Worm (Caenorhabditis elegans) whole organism, L4/young adult: ENCODE results near the gene zmp-4.
"Not testable (repeated sequence)": the region's sequence is repeated elsewhere in the genome, so short reads cannot be mapped to it uniquely, and the experiment has no call there.

Experiments used
- W03F9.2 ChIP-seq: fragments of 150-350 bp; optimal IDR thresholded peaks from 2 replicates; lab custom pipeline; 2014; ENCODE audit warnings: missing biosample characterization, missing genetic modification characterization
- dao-5 ChIP-seq: sonication (generic microtip); optimal IDR thresholded peaks from 2 replicates; lab custom pipeline; 2016; ENCODE audit warnings: missing genotype, missing genetic modification characterization, moderate library complexity, missing compliant biosample characterization
- him-1 ChIP-seq: sonication (generic microtip); optimal IDR thresholded peaks from 2 replicates; lab custom pipeline; 2016; ENCODE audit warnings: missing genotype, missing genetic modification reagents, missing genetic modification characterization, missing compliant biosample characterization

zmp-4 gene

ce11 chrV:14928248-14928647 is 6.8 kb upstream of the zmp-4 start, which contains the start of gene srg-55:
TSS of gene srg-55 (minus strand) at chrV:14928348.
- TF ChIP-seq him-1 (no peak), dao-5 (no peak), W03F9.2 (tag; lab: Kevin White, UChicago) (no peak)

ce11 chrV:14924104-14924503 is 2.7 kb upstream of the zmp-4 start, which contains the start of gene srg-54:
TSS of gene srg-54 (minus strand) at chrV:14924204.
- TF ChIP-seq him-1 (no peak), W03F9.2 (tag; lab: Kevin White, UChicago) (no peak), dao-5 (no peak)

DNA sequence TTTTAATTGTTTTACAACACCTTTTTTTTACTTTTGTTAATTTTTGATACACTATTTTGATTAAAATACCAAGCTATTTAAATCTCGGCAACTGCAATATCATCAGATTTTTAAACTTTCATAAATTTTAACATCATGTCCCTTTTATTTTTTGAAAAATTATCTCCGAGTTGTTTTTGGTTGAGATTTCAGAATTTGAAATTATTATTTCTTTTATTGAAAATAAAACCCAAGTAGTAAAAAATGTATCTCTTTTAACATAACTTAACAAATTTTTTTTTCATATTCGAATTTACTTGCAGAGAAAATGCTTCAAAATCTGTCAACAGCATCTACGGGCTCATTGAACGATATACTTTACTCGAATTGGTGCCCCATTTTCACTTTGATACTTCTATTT is 5.8 kb downstream of the zmp-4 start, which contains the start of gene H12D21.11:
Gene H12D21.11, plus strand, starts transcription at position 301 of the 400 bp plus-strand sequence.
- TF ChIP-seq W03F9.2 (tag; lab: Kevin White, UChicago) (no peak), him-1 (no peak), dao-5 (no peak)

- TF ChIP-seq W03F9.2 (tag; lab: Kevin White, UChicago) (no peak), him-1 (no peak), dao-5 (no peak)
Observed at ce11 chrV:14910758-14911157, 10.7 kb downstream of the zmp-4 start.

DNA sequence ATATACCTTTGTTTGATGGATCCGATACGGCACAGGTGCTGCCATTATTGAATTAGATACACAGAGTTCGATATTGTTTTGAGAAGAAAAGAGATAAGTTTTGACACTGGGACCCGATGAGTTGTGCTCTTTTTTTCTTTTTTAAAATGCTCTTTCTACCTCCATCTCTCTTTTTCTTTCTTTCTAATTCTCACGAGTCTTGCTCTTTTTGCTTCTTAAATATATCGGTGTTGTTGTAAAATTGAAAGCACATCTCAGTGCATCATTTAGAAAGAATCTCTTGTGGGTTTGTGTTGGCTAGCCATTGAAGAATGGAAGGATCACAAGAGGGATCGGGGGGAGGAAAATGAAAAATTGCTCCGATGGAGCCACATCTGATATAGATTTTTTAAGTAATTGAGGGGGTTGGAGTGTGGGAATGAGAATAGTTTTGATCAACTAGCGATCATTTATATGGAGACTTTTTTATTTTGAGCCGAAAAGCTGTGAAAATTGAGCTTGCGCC is 12.0 kb downstream of the zmp-4 start, which contains the start of gene H12D21.9:
Gene H12D21.9, minus strand, starts transcription at position 148 of the 505 bp plus-strand sequence.
- TF ChIP-seq him-1 (no peak), dao-5 (no peak), W03F9.2 (tag; lab: Kevin White, UChicago) (no peak)

ce11 chrV:14907445-14907844 is 14.0 kb downstream of the zmp-4 start:
- TF ChIP-seq W03F9.2 (tag; lab: Kevin White, UChicago) (no peak), dao-5 (no peak), him-1 (no peak)

DNA sequence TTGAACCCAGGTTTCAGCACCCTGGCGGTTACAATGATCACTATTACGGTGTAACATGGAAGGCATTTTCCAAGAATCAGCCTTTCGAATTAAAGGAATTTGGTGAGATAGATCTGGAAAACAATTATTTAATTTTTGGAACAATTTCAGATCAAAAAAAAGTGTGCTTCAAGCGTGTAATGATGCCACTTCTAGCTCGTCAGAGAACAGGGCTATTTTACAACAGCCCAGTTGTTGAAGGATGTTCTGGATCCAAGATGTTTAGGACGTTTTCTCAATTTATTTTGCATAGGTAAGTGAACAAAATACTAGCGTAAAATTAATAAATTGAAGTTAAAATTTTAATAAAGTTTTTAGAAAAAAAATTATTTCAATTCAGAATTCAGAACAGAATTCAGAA is 20.5 kb downstream of the zmp-4 start:
- TF ChIP-seq dao-5 (no peak), him-1 (no peak), W03F9.2 (tag; lab: Kevin White, UChicago) (no peak)

DNA sequence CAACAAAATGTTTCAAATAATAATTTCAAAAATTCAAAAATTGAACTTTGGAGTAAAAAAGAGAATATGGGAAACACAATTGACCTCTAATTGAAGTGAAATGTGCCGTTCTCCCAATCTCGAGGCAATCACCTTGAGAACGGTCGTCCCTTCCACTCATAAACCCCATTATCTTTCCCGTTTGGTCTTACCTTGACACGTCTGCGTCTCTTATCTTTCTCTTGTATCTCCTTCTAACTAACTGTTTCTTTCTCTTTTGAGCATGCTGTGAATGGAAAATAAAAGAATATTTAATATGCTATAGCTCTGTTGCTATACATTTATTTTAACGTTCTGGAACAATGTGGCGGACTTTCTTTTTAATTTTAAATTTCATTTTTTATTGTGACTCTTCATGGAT is 21.9 kb downstream of the zmp-4 start, which contains the start of gene H12D21.10:
Gene H12D21.10, plus strand, starts transcription at position 260 of the 400 bp plus-strand sequence.
- TF ChIP-seq him-1: no peak

DNA sequence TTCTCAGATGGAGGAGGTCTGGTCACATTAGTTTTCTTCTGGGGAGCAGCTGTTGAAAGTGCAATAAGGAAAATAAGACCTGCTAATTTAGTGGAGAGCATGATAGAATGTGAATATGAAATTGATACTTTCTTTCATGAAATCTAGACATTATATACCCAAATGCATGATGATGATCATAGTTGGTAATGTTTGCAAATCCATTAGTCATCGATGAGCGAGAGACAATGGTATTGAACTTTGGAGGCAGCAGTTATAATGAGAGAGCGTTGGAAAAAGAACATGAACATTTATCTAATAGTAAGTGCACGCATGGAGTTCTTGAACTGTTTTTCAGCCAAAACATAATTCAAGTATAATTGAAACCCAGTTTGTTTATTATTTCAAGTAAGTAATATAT is 23.7 kb downstream of the zmp-4 start, which contains the start of gene H12D21.6:
Gene H12D21.6, minus strand, starts transcription at position 101 of the 400 bp plus-strand sequence.
- TF ChIP-seq him-1: no peak
- no peak for TF ChIP-seq dao-5
- TF ChIP-seq W03F9.2 (tag; lab: Kevin White, UChicago): no peak

DNA sequence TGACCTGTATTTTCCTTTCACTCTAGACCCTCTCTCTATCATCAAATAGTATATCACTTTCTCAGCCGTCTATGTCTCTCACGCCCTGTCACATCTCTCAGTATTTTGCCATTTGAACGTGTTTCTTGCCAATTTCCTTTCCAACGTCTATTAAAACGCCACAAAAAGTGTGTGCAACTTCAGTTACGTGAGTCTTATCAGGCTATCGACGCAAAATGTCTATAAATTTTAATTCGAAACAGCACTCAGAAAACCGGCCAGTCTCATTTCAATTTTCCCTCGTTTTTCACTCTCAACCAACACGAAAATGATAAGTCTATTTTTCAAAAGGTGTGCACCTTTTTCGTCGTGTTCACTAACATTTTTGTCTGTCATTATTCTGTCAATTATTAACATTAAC is 25.9 kb downstream of the zmp-4 start, which contains the start of gene mpst-3:
Gene mpst-3, plus strand, starts transcription at position 91 of the 400 bp plus-strand sequence.
- no peak for TF ChIP-seq W03F9.2 (tag; lab: Kevin White, UChicago)
- no peak for TF ChIP-seq him-1
- TF ChIP-seq dao-5: no peak

DNA sequence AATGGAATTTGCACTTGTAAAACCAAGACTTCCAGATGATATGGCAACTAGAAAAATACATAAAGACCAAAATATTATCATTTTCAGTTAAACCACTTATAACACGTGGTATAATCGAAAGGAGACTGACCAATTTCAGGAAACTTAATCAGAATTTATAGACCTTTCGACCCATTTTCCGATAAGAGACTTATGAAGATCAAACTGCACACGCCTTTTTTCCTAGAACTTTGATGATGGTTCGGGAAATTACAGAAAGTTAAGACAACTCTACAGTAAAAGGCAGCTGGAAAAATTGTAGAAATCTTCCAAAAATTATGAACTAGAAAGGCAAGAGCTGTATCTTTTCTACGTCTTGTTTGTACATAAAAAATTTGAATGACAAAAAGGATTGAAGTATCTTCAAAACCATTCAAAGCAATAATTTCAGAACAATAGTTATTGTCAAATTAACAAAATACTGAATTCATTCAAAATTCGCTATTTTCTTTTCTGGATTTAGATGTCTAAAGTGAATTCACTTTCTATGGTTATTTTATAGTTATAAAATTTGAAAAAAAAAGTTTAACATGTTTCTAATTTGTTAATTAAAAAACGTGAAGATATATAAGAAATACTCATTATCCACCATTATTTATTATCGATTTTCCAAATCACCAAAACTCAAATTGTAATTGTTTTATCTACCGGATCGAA is 27.9 kb downstream of the zmp-4 start, which contains the start of the genes mpst-2 and H12D21.5:
Gene mpst-2, minus strand, starts transcription at position 101 of the 696 bp plus-strand sequence.
Gene H12D21.5, plus strand, starts transcription at position 646 of the 696 bp plus-strand sequence.
- no peak for TF ChIP-seq dao-5
- TF ChIP-seq him-1: no peak
- no peak for TF ChIP-seq W03F9.2 (tag; lab: Kevin White, UChicago)

ce11 chrV:14890782-14891181 is 30.6 kb downstream of the zmp-4 start, which contains the start of gene nspa-2:
TSS of gene nspa-2 (plus strand) at chrV:14891082.
- not testable (repeated sequence) for TF ChIP-seq him-1; W03F9.2 (tag; lab: Kevin White, UChicago); dao-5

ce11 chrV:14877242-14877819 is 44.1 kb downstream of the zmp-4 start:
- TF ChIP-seq W03F9.2 (tag; lab: Kevin White, UChicago) (no peak), dao-5 (no peak)

DNA sequence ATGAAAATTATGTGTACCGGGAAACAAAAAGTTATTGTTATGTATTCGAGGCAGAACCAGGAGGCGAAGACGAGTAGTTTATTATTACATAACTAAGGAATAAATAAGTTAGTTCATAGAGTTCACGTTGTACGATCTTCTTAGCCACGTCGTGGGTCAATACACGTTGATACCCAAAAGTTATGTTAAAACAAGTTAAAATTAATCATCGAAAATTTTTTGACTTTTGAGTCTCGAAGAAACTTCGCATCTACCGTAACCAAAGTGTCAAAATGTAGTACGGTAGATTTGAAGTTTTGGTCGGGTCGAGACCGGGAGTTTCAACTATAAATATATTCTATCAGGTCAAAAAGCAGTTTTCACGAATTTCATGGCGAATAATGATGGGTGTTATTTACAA is 44.7 kb downstream of the zmp-4 start, which contains the start of gene ZC412.10:
Gene ZC412.10, minus strand, starts transcription at position 101 of the 400 bp plus-strand sequence.
- TF ChIP-seq him-1; dao-5; W03F9.2 (tag; lab: Kevin White, UChicago): not testable (repeated sequence)
